Fruit fly (Drosophila melanogaster) whole organism, adult: ENCODE measurements around the gene CG12206.

Experiments used
- CG11617 ChIP-seq: fragments of 200-800 bp; sonication (Bioruptor generic); optimal IDR thresholded peaks from 2 replicates; lab custom pipeline; 2017; ENCODE audit warnings: mild to moderate bottlenecking, missing biosample characterization, missing genetic modification reagents, missing genetic modification characterization
- CG14711 ChIP-seq: fragments of 200-800 bp; sonication (Bioruptor generic); optimal IDR thresholded peaks from 2 replicates; lab custom pipeline; 2018; ENCODE audit warnings: missing biosample characterization, mild to moderate bottlenecking, missing genetic modification characterization, moderate library complexity
- CG7101 ChIP-seq: fragments of 200-800 bp; sonication (Bioruptor generic); optimal IDR thresholded peaks from 2 replicates; lab custom pipeline; 2018; ENCODE audit warnings: missing biosample characterization, mild to moderate bottlenecking, missing genetic modification characterization, moderate library complexity
- Mnt ChIP-seq: fragments of 200-800 bp; sonication (Bioruptor generic); optimal IDR thresholded peaks from 2 replicates; lab custom pipeline; 2016; ENCODE audit warnings: missing biosample characterization, mild to moderate bottlenecking, missing genetic modification characterization
- cnc ChIP-seq, 2 experiments: fragments of >200 bp; optimal IDR thresholded peaks; 2 replicates each; lab custom pipeline; 2017
- kay ChIP-seq: fragments of 200-800 bp; sonication (Bioruptor generic); peaks from one replicate; lab custom pipeline; 2016; ENCODE audit warnings: missing biosample characterization, missing genetic modification characterization, borderline replicate concordance
- pad ChIP-seq: fragments of 200-800 bp; sonication (Bioruptor generic); optimal IDR thresholded peaks from 3 replicates; lab custom pipeline; 2017; ENCODE audit warnings: missing biosample characterization, missing genetic modification characterization, mild to moderate bottlenecking, moderate library complexity, missing genetic modification reagents

- TF ChIP-seq pad (GFP tag; lab: Kevin White, UChicago) (no peak), CG14711 (peak; percentile 34), CG11617 (GFP tag; lab: Kevin White, UChicago) (no peak), kay (GFP tag; lab: Kevin White, UChicago) (peak; percentile 29), Mnt (GFP tag; lab: Kevin White, UChicago) (peak; percentile 12), CG7101 (tag; lab: Kevin White, UChicago) (peak; percentile 66), cnc (optimal IDR thresholded peaks at IDR 0.05; lab: Kevin White, UChicago) (no peak)
Observed at dm6 chrX:3427614-3427965, 46.7 kb downstream of the CG12206 start.
